Fruit fly (Drosophila melanogaster) whole organism, embryonic: ENCODE data around the gene SerRS-m.

Experiments used
- ATbp ChIP-seq: fragments of 200-800 bp; sonication (Bioruptor generic); optimal IDR thresholded peaks from 2 replicates; lab custom pipeline; 2017; ENCODE audit warnings: missing biosample characterization, mild to moderate bottlenecking, missing genetic modification characterization, missing genetic modification reagents
- Abd-B ChIP-seq: fragments of 200-800 bp; sonication (Bioruptor generic); optimal IDR thresholded peaks from 2 replicates; lab custom pipeline; 2018; ENCODE audit warnings: missing biosample characterization, mild to moderate bottlenecking, missing genetic modification characterization, moderate library complexity
- Atf-2 ChIP-seq: fragments of 200-800 bp; sonication (Bioruptor generic); optimal IDR thresholded peaks from 2 replicates; lab custom pipeline; 2016; ENCODE audit warnings: missing biosample characterization, missing genetic modification characterization
- Blimp-1 ChIP-seq: fragments of 200-800 bp; sonication (Bioruptor generic); optimal IDR thresholded peaks from 3 replicates; lab custom pipeline; 2018; ENCODE audit warnings: missing biosample characterization, missing genetic modification characterization, mild to moderate bottlenecking, moderate library complexity, missing genetic modification reagents
- BtbVII ChIP-seq: fragments of 200-800 bp; sonication (Bioruptor generic); optimal IDR thresholded peaks from 3 replicates; lab custom pipeline; 2017; ENCODE audit warnings: missing biosample characterization, mild to moderate bottlenecking, missing genetic modification characterization
- CG10431 ChIP-seq: fragments of 200-800 bp; sonication (Bioruptor generic); optimal IDR thresholded peaks from 3 replicates; lab custom pipeline; 2018; ENCODE audit warnings: missing biosample characterization, mild to moderate bottlenecking, missing genetic modification characterization
- CG11456 ChIP-seq: fragments of 200-800 bp; sonication (Bioruptor generic); IDR thresholded peaks from 3 replicates; pipeline ENCODE4 v1.3.6; 2022; ENCODE audit warnings: missing biosample characterization, missing genetic modification characterization
- CG12942 ChIP-seq: fragments of 200-800 bp; sonication (Bioruptor generic); optimal IDR thresholded peaks from 3 replicates; lab custom pipeline; 2016; ENCODE audit warnings: missing biosample characterization, missing genetic modification characterization
- CG15601 ChIP-seq: fragments of 200-800 bp; sonication (Bioruptor generic); optimal IDR thresholded peaks from 3 replicates; lab custom pipeline; 2019; ENCODE audit warnings: missing biosample characterization, mild to moderate bottlenecking, missing genetic modification characterization, moderate library complexity
- CG1832 ChIP-seq: fragments of 200-800 bp; sonication (Bioruptor generic); optimal IDR thresholded peaks from 2 replicates; lab custom pipeline; 2017; ENCODE audit warnings: missing biosample characterization, mild to moderate bottlenecking, missing genetic modification characterization, inconsistent platforms
- CG32532 ChIP-seq: fragments of 200-800 bp; sonication (Bioruptor generic); IDR thresholded peaks from 2 replicates; pipeline ENCODE4 v1.3.6; 2022; ENCODE audit warnings: missing biosample characterization, missing genetic modification characterization
- CG5180 ChIP-seq: fragments of 200-800 bp; sonication (Bioruptor generic); optimal IDR thresholded peaks from 3 replicates; lab custom pipeline; 2017; ENCODE audit warnings: missing biosample characterization, missing genetic modification characterization, mild to moderate bottlenecking, moderate library complexity, missing genetic modification reagents
- CG6254 ChIP-seq: fragments of 200-800 bp; sonication (Bioruptor generic); optimal IDR thresholded peaks from 3 replicates; lab custom pipeline; 2017; ENCODE audit warnings: mild to moderate bottlenecking, missing biosample characterization, missing genetic modification reagents, missing genetic modification characterization
- CG8359 ChIP-seq: fragments of 200-800 bp; sonication (Bioruptor generic); optimal IDR thresholded peaks from 2 replicates; lab custom pipeline; 2017; ENCODE audit warnings: missing biosample characterization, mild to moderate bottlenecking, missing genetic modification characterization, borderline replicate concordance
- CG8765 ChIP-seq: fragments of 200-800 bp; sonication (Bioruptor generic); IDR thresholded peaks from 2 replicates; pipeline ENCODE4 v1.3.6; 2022; ENCODE audit warnings: missing biosample characterization, missing genetic modification characterization
- CG8924 ChIP-seq: fragments of 200-800 bp; optimal IDR thresholded peaks from 3 replicates; lab custom pipeline; 2019; ENCODE audit warnings: missing biosample characterization, mild to moderate bottlenecking, missing genetic modification characterization, moderate library complexity
- CoRest ChIP-seq: fragments of 200-800 bp; sonication (Bioruptor generic); optimal IDR thresholded peaks from 3 replicates; lab custom pipeline; 2018; ENCODE audit warnings: missing biosample characterization, mild to moderate bottlenecking, missing genetic modification characterization, moderate library complexity
- Dad ChIP-seq: fragments of 200-800 bp; sonication (Bioruptor generic); optimal IDR thresholded peaks from 3 replicates; lab custom pipeline; 2016; ENCODE audit warnings: missing biosample characterization, missing genetic modification characterization
- Ets65A ChIP-seq: fragments of 200-800 bp; sonication (Bioruptor generic); peaks from one replicate; lab custom pipeline; 2016; ENCODE audit warnings: missing biosample characterization, missing genetic modification characterization
- Hr78 ChIP-seq, 2 experiments: fragments of 200-800 bp in 1 of 2; fragments of >200 bp in 1 of 2; sonication (Bioruptor generic) in 1 of 2; optimal IDR thresholded peaks; 2 replicates each; lab custom pipeline; 2017 to 2019; ENCODE audit warnings: missing biosample characterization in 2 of 2, missing genetic modification characterization in 2 of 2, mild to moderate bottlenecking in 1 of 2, moderate library complexity in 1 of 2
- MBD-R2 ChIP-seq: fragments of 200-800 bp; sonication (Bioruptor generic); IDR thresholded peaks from 2 replicates; pipeline ENCODE4 v1.3.6; 2022; ENCODE audit warnings: missing biosample characterization, missing genetic modification characterization
- MTF-1 ChIP-seq: fragments of 200-800 bp; sonication (Bioruptor generic); optimal IDR thresholded peaks from 2 replicates; lab custom pipeline; 2018; ENCODE audit warnings: missing biosample characterization, mild to moderate bottlenecking, missing genetic modification characterization, borderline replicate concordance
- Med ChIP-seq: fragments of 200-800 bp; sonication (Bioruptor generic); peaks from one replicate; lab custom pipeline; 2016; ENCODE audit warnings: missing biosample characterization, missing genetic modification characterization, mild to moderate bottlenecking, inconsistent platforms, moderate library complexity
- Nf-YC ChIP-seq: fragments of 200-800 bp; optimal IDR thresholded peaks from 3 replicates; lab custom pipeline; 2019; ENCODE audit warnings: missing biosample characterization, mild to moderate bottlenecking, missing genetic modification characterization, moderate library complexity
- Opbp ChIP-seq: fragments of 200-800 bp; sonication (Bioruptor generic); IDR thresholded peaks from 3 replicates; pipeline ENCODE4 v1.3.6; 2022; ENCODE audit warnings: missing biosample characterization, missing genetic modification characterization; ENCODE audit not compliant: partially characterized antibody
- Xbp1 ChIP-seq: fragments of 200-800 bp; sonication (Bioruptor generic); optimal IDR thresholded peaks from 3 replicates; lab custom pipeline; 2016; ENCODE audit warnings: missing biosample characterization, mild to moderate bottlenecking, missing genetic modification characterization
- ap ChIP-seq: fragments of 200-800 bp; sonication (Bioruptor generic); IDR thresholded peaks from 2 replicates; pipeline ENCODE4 v1.3.6; 2022; ENCODE audit warnings: missing biosample characterization, missing genetic modification characterization
- bowl ChIP-seq: fragments of 200-800 bp; sonication (Bioruptor generic); IDR thresholded peaks from 2 replicates; pipeline ENCODE4 v1.3.6; 2022; ENCODE audit warnings: missing biosample characterization, missing genetic modification characterization
- cg ChIP-seq: fragments of 200-800 bp; sonication (Bioruptor generic); optimal IDR thresholded peaks from 3 replicates; lab custom pipeline; 2019; ENCODE audit warnings: missing biosample characterization, mild to moderate bottlenecking, missing genetic modification characterization, moderate library complexity
- ci ChIP-seq: fragments of 200-800 bp; sonication (Bioruptor generic); IDR thresholded peaks from 3 replicates; pipeline ENCODE4 v1.3.6; 2022; ENCODE audit warnings: missing biosample characterization, missing genetic modification characterization
- danr ChIP-seq: fragments of 200-800 bp; sonication (Bioruptor generic); IDR thresholded peaks from 2 replicates; pipeline ENCODE4 v1.3.6; 2022; ENCODE audit warnings: missing biosample characterization, missing genetic modification characterization
- dmrt99B ChIP-seq: fragments of 200-800 bp; sonication (Bioruptor generic); optimal IDR thresholded peaks from 2 replicates; lab custom pipeline; 2018; ENCODE audit warnings: missing biosample characterization, mild to moderate bottlenecking, missing genetic modification characterization, moderate library complexity
- dpn ChIP-seq, 2 experiments: fragments of 200-800 bp; sonication (Bioruptor generic); optimal IDR thresholded peaks; 3 replicates each; lab custom pipeline; 2016; ENCODE audit warnings: missing biosample characterization in 2 of 2, missing genetic modification characterization in 2 of 2
- gfzf ChIP-seq: fragments of 200-800 bp; sonication (Bioruptor generic); optimal IDR thresholded peaks from 2 replicates; lab custom pipeline; 2016; ENCODE audit warnings: missing biosample characterization, mild to moderate bottlenecking, missing genetic modification characterization, moderate library complexity
- kah ChIP-seq: fragments of 200-800 bp; sonication (Bioruptor generic); optimal IDR thresholded peaks from 2 replicates; lab custom pipeline; 2018; ENCODE audit warnings: missing biosample characterization, mild to moderate bottlenecking, missing genetic modification characterization
- repo ChIP-seq: fragments of 200-800 bp; sonication (Bioruptor generic); optimal IDR thresholded peaks from 2 replicates; lab custom pipeline; 2016; ENCODE audit warnings: missing biosample characterization, missing genetic modification characterization
- sd ChIP-seq: fragments of 200-800 bp; sonication (Bioruptor generic); optimal IDR thresholded peaks from 3 replicates; lab custom pipeline; 2018; ENCODE audit warnings: missing biosample characterization, mild to moderate bottlenecking, missing genetic modification characterization, moderate library complexity
- sens ChIP-seq: fragments of 200-800 bp; sonication (Bioruptor generic); peaks from one replicate; lab custom pipeline; 2016; ENCODE audit warnings: missing biosample characterization, missing genetic modification characterization
- sim ChIP-seq: fragments of 200-800 bp; sonication (Bioruptor generic); IDR thresholded peaks from 2 replicates; pipeline ENCODE4 v1.3.6; 2022; ENCODE audit warnings: missing biosample characterization, missing genetic modification characterization
- stwl ChIP-seq: fragments of 200-800 bp; sonication (Bioruptor generic); optimal IDR thresholded peaks from 3 replicates; lab custom pipeline; 2018; ENCODE audit warnings: missing biosample characterization, mild to moderate bottlenecking, missing genetic modification characterization, moderate library complexity
- toy ChIP-seq: fragments of 200-800 bp; sonication (Bioruptor generic); IDR thresholded peaks from 2 replicates; pipeline ENCODE4 v1.3.6; 2022; ENCODE audit warnings: missing biosample characterization, missing genetic modification characterization
- ttk ChIP-seq: fragments of 200-800 bp; sonication (Bioruptor generic); IDR thresholded peaks from 2 replicates; pipeline ENCODE4 v2.1.2; 2022; ENCODE audit warnings: missing biosample characterization, missing genetic modification characterization
- vfl ChIP-seq: fragments of 200-800 bp; sonication (Bioruptor generic); optimal IDR thresholded peaks from 2 replicates; lab custom pipeline; 2016; ENCODE audit warnings: missing biosample characterization, missing genetic modification characterization
- vvl ChIP-seq: fragments of 200-800 bp; sonication (Bioruptor generic); IDR thresholded peaks from 2 replicates; pipeline ENCODE4 v1.3.6; 2022; ENCODE audit warnings: missing biosample characterization, missing genetic modification characterization
- z ChIP-seq: fragments of 200-800 bp; sonication (Bioruptor generic); IDR thresholded peaks from 3 replicates; pipeline ENCODE4 v1.3.6; 2022; ENCODE audit warnings: missing biosample characterization, missing genetic modification characterization
- zf30C ChIP-seq: fragments of 200-800 bp; sonication (Bioruptor generic); optimal IDR thresholded peaks from 3 replicates; lab custom pipeline; 2018; ENCODE audit warnings: missing biosample characterization, mild to moderate bottlenecking, missing genetic modification characterization
- zfh1 ChIP-seq: fragments of 200-800 bp; sonication (Bioruptor generic); IDR thresholded peaks from 3 replicates; pipeline ENCODE4 v1.3.6; 2022; ENCODE audit warnings: missing biosample characterization, missing genetic modification characterization

The SerRS-m gene

DNA sequence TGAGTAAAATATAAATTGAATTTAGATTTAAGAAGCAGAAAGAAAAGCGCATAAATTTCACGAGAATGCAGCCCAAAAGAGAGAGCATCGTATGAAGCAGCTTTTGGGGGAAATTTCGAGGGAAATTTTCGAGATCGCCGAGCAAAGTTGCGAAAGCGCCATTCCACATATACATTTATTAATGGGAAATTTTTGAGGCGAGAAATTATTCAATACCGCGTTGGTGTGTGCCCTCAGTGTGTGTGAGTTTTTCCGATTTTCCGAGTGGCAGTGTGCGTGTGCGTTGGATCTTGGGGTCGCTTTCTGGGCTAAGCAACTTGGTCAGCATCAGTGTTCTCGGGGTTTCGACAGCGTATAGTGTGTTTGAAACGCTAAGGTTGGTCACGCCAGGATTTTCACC lies 30.5 kb upstream of the SerRS-m start, which contains the start of gene Tm2 (continued):
- TF ChIP-seq vvl (no peak), Atf-2 (GFP tag; lab: Kevin White, UChicago) (no peak)
- TF ChIP-seq, all 482 proteins: peak for 7

DNA sequence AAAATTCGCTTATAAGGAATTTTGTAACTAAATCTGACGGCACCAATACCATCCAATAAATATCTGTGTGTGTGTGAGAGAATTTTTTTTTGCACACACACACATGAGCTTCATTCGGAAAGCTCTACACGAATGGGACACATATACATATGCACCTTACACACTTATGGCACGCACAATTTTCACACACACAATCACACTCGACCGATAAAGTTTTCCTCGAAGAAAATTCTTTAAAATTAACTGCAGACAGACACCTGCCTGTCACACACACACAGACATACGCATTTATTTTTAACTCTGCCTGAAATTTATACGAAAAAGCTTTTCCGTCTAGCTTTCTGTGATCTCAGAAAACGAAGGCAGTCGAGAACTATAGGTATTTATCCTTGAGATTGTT lies 29.8 kb upstream of the SerRS-m start:
- TF ChIP-seq Nf-YC (tag; lab: Kevin White, UChicago) (no peak), cg (GFP tag; lab: Kevin White, UChicago) (peak; percentile 63), kah (GFP tag; lab: Kevin White, UChicago) (peak; percentile 76), ttk (GFP tag; lab: Robert Waterston, UW) (no peak), ci (GFP tag; lab: Robert Waterston, UW) (0 out of 3 replicates have a peak, but pooled peaks have one; percentile 6), bowl (GFP tag; lab: Robert Waterston, UW) (no peak), CG8924 (tag; lab: Kevin White, UChicago) (no peak), dpn (GFP tag; optimal IDR thresholded peaks at IDR 0.05; lab: Kevin White, UChicago) (peak in 1 of 2 experiments; percentile 17), vvl (0 out of 2 replicates have a peak, but pooled peaks have one; percentile 8), sens (GFP tag; lab: Kevin White, UChicago) (peak; percentile 23), sd (tag; lab: Kevin White, UChicago) (peak; percentile 36), repo (GFP tag; lab: Kevin White, UChicago) (no peak)

DNA sequence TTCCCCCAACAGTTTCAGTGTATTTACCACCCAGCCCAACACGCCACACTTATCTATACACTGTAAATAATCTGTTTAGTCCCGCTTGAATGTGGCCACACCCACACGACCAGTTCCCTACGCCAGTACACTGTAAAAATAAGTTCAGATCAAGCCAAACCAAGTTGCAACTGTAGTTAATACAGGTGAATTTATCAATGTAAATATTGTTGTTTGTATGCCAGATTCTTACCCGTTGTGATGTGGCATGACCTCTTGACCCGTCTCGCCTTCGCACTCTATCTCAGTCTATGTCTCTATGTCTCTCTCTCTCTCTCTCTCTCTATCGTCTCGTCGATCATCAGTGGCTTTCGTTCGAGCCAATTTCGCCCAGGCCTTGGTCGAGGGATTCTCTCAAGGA lies 26.6 kb upstream of the SerRS-m start:
- TF ChIP-seq Ets65A (GFP tag; lab: Kevin White, UChicago) = peak; percentile 66
- TF ChIP-seq Opbp = no peak
- peak; percentile 22 for TF ChIP-seq CG1832
- TF ChIP-seq Hr78 (GFP tag; optimal IDR thresholded peaks at IDR 0.05; lab: Kevin White, UChicago) = peak in 1 of 2 experiments; percentile 96
- peak; percentile 22 for TF ChIP-seq Med (GFP tag; lab: Kevin White, UChicago)
- no peak for TF ChIP-seq Dad (GFP tag; lab: Kevin White, UChicago)
- no peak for TF ChIP-seq ap (GFP tag; lab: Robert Waterston, UW)
- TF ChIP-seq Xbp1 (GFP tag; lab: Kevin White, UChicago) = no peak
- no peak for TF ChIP-seq CG12942 (GFP tag; lab: Kevin White, UChicago)
- peak; percentile 28 for TF ChIP-seq zf30C (GFP tag; lab: Kevin White, UChicago)
- no peak for TF ChIP-seq CG15601 (tag; lab: Kevin White, UChicago)

DNA sequence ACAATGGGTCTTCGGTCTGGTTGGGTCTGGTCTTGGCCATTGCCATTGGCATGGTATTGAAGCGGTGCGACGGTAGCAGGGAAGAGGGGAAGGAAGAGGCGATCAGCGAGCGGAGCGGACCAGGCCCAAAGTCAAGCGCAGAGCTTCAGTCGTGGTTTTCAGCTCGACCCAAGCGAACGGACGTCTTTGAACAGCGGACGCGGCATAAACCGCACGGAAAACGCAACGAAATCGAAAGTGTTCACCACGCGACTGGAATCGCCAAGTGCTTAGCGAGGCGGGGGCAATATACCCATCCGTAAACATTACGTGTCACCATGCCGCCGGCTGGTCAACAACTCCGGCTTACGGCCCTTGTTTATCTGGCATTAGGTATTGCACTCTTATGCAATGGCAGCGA lies 24.1 kb upstream of the SerRS-m start, which contains the start of gene CG14866:
CG14866 (plus strand) TSS at position 146 of the 400 bp plus-strand sequence.
- no peak for TF ChIP-seq dmrt99B (tag; lab: Kevin White, UChicago)
- TF ChIP-seq zfh1 (GFP tag; lab: Robert Waterston, UW) = no peak
- TF ChIP-seq danr (GFP tag; lab: Robert Waterston, UW) = no peak
- TF ChIP-seq CG8765 (GFP tag; lab: Robert Waterston, UW) = no peak
- TF ChIP-seq MBD-R2 (GFP tag; lab: Robert Waterston, UW) = peak; percentile 12; the same call in 1 of the 2 replicates
- TF ChIP-seq CoRest (tag; lab: Kevin White, UChicago) = no peak
- TF ChIP-seq vfl (GFP tag; lab: Kevin White, UChicago) = no peak
- no peak for TF ChIP-seq gfzf (GFP tag; lab: Kevin White, UChicago)
- TF ChIP-seq CG8359 (GFP tag; lab: Kevin White, UChicago) = peak; percentile 95
- TF ChIP-seq BtbVII (GFP tag; lab: Kevin White, UChicago) = no peak
- TF ChIP-seq CG32532 = 0 out of 2 replicates have a peak, but pooled peaks have one; percentile 12
- no peak for TF ChIP-seq Abd-B (GFP tag; lab: Kevin White, UChicago)
- no peak for TF ChIP-seq ATbp (GFP tag; lab: Kevin White, UChicago)
- TF ChIP-seq CG6254 = no peak
- TF ChIP-seq MTF-1 = no peak
- no peak for TF ChIP-seq CG11456 (GFP tag; lab: Robert Waterston, UW)
- no peak for TF ChIP-seq z
- no peak for TF ChIP-seq sim (GFP tag; lab: Robert Waterston, UW)
- no peak for TF ChIP-seq toy (GFP tag; lab: Robert Waterston, UW)
- no peak for TF ChIP-seq CG10431
- no peak for TF ChIP-seq stwl (tag; lab: Kevin White, UChicago)
- TF ChIP-seq CG5180 = no peak
- peak; percentile 85 for TF ChIP-seq Blimp-1 (GFP tag; lab: Kevin White, UChicago)
